Worm (Caenorhabditis elegans): ENCODE data around the gene T21C9.13.

ce11 chrV:10572614-10573013, 24.5 kb upstream of the T21C9.13 start, which contains the start of gene del-6:
- TF ChIP-seq nhr-11 (tag; optimal IDR thresholded peaks at IDR 0.05) (no peak), ahr-1 (tag; optimal IDR thresholded peaks at IDR 0.05) (no peak), pax-1 (tag; optimal IDR thresholded peaks at IDR 0.05) (no peak)
